Fruit fly (Drosophila melanogaster): Measurements from ENCODE around the gene CG10005.

CG10005 gene

dm6 chr3R:11992934-11993670, 16.1 kb upstream of the CG10005 start, which contains the start of gene mfas (continued):
- TF ChIP-seq Ets96B (tag; optimal IDR thresholded peaks at IDR 0.05): no peak
- no peak for TF ChIP-seq Met (GFP tag; optimal IDR thresholded peaks at IDR 0.05)
- no peak for TF ChIP-seq lz (GFP tag; optimal IDR thresholded peaks at IDR 0.05)
- TF ChIP-seq fd85E (GFP tag; optimal IDR thresholded peaks at IDR 0.05): no peak
- peak; percentile 17 for TF ChIP-seq Eip75B (GFP tag; optimal IDR thresholded peaks at IDR 0.05)
- no peak for TF ChIP-seq CG1621 (tag; optimal IDR thresholded peaks at IDR 0.05)
- TF ChIP-seq Ets21C (GFP tag; optimal IDR thresholded peaks at IDR 0.05): no peak
- no peak for TF ChIP-seq acj6 (GFP tag; optimal IDR thresholded peaks at IDR 0.05)
- TF ChIP-seq CG31627 (GFP tag; optimal IDR thresholded peaks at IDR 0.05): no peak
- TF ChIP-seq CG7368 (GFP tag; optimal IDR thresholded peaks at IDR 0.05): no peak
- TF ChIP-seq Hr38 (GFP tag; optimal IDR thresholded peaks at IDR 0.05): no peak
- TF ChIP-seq Smox (GFP tag; optimal IDR thresholded peaks at IDR 0.05): no peak
- peak; percentile 12 for TF ChIP-seq CG3919 (GFP tag; optimal IDR thresholded peaks at IDR 0.05)
- no peak for TF ChIP-seq net (GFP tag; optimal IDR thresholded peaks at IDR 0.05)
- no peak for TF ChIP-seq pdm3 (GFP tag; optimal IDR thresholded peaks at IDR 0.05)
- peak; percentile 77 for TF ChIP-seq svp (GFP tag)
- TF ChIP-seq Gug (GFP tag; IDR thresholded peaks at IDR 0.05): no peak
- no peak for TF ChIP-seq Eip93F (GFP tag; optimal IDR thresholded peaks at IDR 0.05)
- peak; percentile 30; the same call in 1 of the 2 replicates for TF ChIP-seq CG15336 (GFP tag; IDR thresholded peaks at IDR 0.05)
- no peak for TF ChIP-seq CG34406 (GFP tag; optimal IDR thresholded peaks at IDR 0.05)
- peak; percentile 0 for TF ChIP-seq CG16779 (tag; optimal IDR thresholded peaks at IDR 0.05)
- TF ChIP-seq salr (GFP tag; optimal IDR thresholded peaks at IDR 0.05): no peak
- no peak for TF ChIP-seq eg (GFP tag; IDR thresholded peaks at IDR 0.05)
- no peak for TF ChIP-seq dac (GFP tag; optimal IDR thresholded peaks at IDR 0.05)
- no peak for TF ChIP-seq spab (GFP tag; optimal IDR thresholded peaks at IDR 0.05)
- TF ChIP-seq Eip78C (GFP tag): peak; percentile 44
- no peak for TF ChIP-seq CG11294 (GFP tag; IDR thresholded peaks at IDR 0.05)
- TF ChIP-seq CG6163 (GFP tag; IDR thresholded peaks at IDR 0.05): peak; percentile 53; the same call in 2 of the 3 replicates
- no peak for TF ChIP-seq CG6276 (GFP tag; optimal IDR thresholded peaks at IDR 0.05)
- TF ChIP-seq CG11902 (GFP tag; optimal IDR thresholded peaks at IDR 0.05): no peak
- no peak for TF ChIP-seq CG8119 (GFP tag; IDR thresholded peaks at IDR 0.05)
- no peak for TF ChIP-seq CG6808 (GFP tag; optimal IDR thresholded peaks at IDR 0.05)
- TF ChIP-seq achi (GFP tag; optimal IDR thresholded peaks at IDR 0.05): no peak
- TF ChIP-seq CG9139 (GFP tag; optimal IDR thresholded peaks at IDR 0.05): peak; percentile 39
- TF ChIP-seq dsx (GFP tag; optimal IDR thresholded peaks at IDR 0.05; ENCODE audit: poor library complexity, severe bottlenecking): peak; percentile 33
- no peak for TF ChIP-seq CG8319 (GFP tag; optimal IDR thresholded peaks at IDR 0.05)
- peak; percentile 76 for TF ChIP-seq fkh (GFP tag; optimal IDR thresholded peaks at IDR 0.05)
- no peak for TF ChIP-seq Blimp-1 (GFP tag; optimal IDR thresholded peaks at IDR 0.05)

DNA sequence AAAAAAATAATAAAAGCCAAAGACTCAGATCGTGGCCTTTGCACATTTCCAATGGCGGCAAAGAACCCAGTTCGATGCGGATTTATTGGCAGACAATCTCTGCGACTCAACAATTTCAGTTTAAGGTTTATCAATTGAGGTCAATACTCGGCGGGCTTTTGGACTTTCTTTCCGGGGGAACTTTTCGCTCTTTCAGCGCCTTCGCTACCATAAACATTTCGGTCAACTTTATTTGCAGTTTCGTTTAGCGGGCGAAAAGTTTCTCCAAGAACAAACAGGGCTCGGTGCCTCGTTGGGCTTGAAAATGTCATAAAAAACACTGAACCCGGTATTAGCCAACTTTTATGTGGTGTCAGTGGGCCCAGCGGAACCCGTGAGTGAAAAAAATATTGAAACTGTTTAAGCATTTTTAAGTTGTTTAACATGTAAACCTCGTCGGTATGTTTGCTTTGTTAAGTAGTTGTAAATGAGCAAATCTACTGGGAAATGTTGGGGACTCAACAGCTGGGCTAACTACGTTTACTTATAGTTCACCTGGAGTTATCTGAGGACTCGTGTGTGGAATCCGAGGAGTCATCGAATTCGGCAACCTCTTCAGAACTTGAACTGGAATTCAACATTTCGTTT, 14.7 kb upstream of the CG10005 start:
- no peak for TF ChIP-seq dac (GFP tag; optimal IDR thresholded peaks at IDR 0.05)
- no peak for TF ChIP-seq topi (GFP tag; optimal IDR thresholded peaks at IDR 0.05)
- peak; percentile 90 for TF ChIP-seq svp (GFP tag)
- no peak for TF ChIP-seq vri (GFP tag; optimal IDR thresholded peaks at IDR 0.05)
- TF ChIP-seq Hr4 (GFP tag; optimal IDR thresholded peaks at IDR 0.05): no peak
- peak; percentile 10 for TF ChIP-seq Blimp-1 (GFP tag; optimal IDR thresholded peaks at IDR 0.05)
- TF ChIP-seq Eip75B (GFP tag; optimal IDR thresholded peaks at IDR 0.05): no peak
- TF ChIP-seq Eip78C (GFP tag): peak; percentile 67
- TF ChIP-seq cyc (GFP tag; optimal IDR thresholded peaks at IDR 0.05): no peak
- TF ChIP-seq fkh (GFP tag; optimal IDR thresholded peaks at IDR 0.05): peak; percentile 60
- TF ChIP-seq CG10669 (GFP tag; optimal IDR thresholded peaks at IDR 0.05): no peak
- TF ChIP-seq Sox102F (GFP tag; optimal IDR thresholded peaks at IDR 0.05): peak; percentile 23
- peak; percentile 80 for TF ChIP-seq CG6854 (GFP tag; optimal IDR thresholded peaks at IDR 0.05)
